Fruit fly (Drosophila melanogaster): Measurements from ENCODE around the gene Sirt7.

DNA sequence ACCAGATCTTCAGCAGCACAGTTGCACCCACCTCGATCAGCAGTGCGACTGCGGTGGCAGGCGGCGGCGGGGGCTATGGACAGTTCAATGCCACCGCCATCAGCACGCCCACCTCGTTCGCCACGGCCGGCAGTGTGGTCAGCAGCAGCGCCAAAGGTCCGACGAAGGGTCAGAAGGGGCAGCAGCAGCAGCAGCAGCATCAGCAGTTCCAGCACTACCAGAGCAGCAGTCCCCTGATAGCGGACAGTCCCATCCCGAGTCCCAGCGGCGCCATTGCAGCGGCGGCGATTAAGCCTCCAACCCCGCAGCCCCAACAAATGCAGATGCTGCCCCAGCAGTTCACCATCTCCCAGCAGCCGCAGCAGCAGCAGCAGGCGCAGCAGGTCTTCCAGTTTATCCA lies 42.3 kb downstream of the Sirt7 start:
- TF ChIP-seq CG5204 (GFP tag; optimal IDR thresholded peaks at IDR 0.05): no peak
- no peak for TF ChIP-seq Mnt (GFP tag; optimal IDR thresholded peaks at IDR 0.05)

Data from whole organism, adult.